Fruit fly (Drosophila melanogaster) whole organism, embryonic: Measurements from ENCODE around the gene Hmr.
A peak's percentile ranks its signal among the peaks of the same experiment; 100 is the strongest.

Experiments
- Awh ChIP-seq: fragments of 200-800 bp; sonication (Bioruptor generic); IDR thresholded peaks from 2 replicates; pipeline ENCODE4, ENCODE4 v1.3.6; 2022; ENCODE audit warnings: missing biosample characterization, missing genetic modification characterization
- Blimp-1 ChIP-seq: fragments of 200-800 bp; sonication (Bioruptor generic); optimal IDR thresholded peaks from 3 replicates; lab custom pipeline; 2018; ENCODE audit warnings: missing biosample characterization, missing genetic modification characterization, mild to moderate bottlenecking, moderate library complexity, missing genetic modification reagents
- CG13287 ChIP-seq: fragments of 200-800 bp; sonication (Bioruptor generic); IDR thresholded peaks from 2 replicates; pipeline ENCODE4 v1.3.6; 2022; ENCODE audit warnings: missing biosample characterization, missing genetic modification characterization; ENCODE audit not compliant: partially characterized antibody
- CG1529 ChIP-seq: fragments of 200-800 bp; sonication (Bioruptor generic); optimal IDR thresholded peaks from 3 replicates; lab custom pipeline; 2018; ENCODE audit warnings: missing biosample characterization, missing genetic modification characterization
- CG17186 ChIP-seq: fragments of 200-800 bp; sonication (Bioruptor generic); optimal IDR thresholded peaks from 3 replicates; lab custom pipeline; 2017; ENCODE audit warnings: missing biosample characterization, missing genetic modification reagents, missing genetic modification characterization
- CG1792 ChIP-seq: fragments of 200-800 bp; sonication (Bioruptor generic); optimal IDR thresholded peaks from 2 replicates; lab custom pipeline; 2016; ENCODE audit warnings: missing biosample characterization, missing genetic modification characterization
- CG32767 ChIP-seq: fragments of 200-800 bp; sonication (Bioruptor generic); IDR thresholded peaks from 2 replicates; pipeline ENCODE4 v1.3.6; 2022; ENCODE audit warnings: missing biosample characterization, missing genetic modification characterization
- CG7786 ChIP-seq: fragments of 200-800 bp; sonication (Bioruptor generic); optimal IDR thresholded peaks from 2 replicates; lab custom pipeline; 2016; ENCODE audit warnings: missing biosample characterization, missing genetic modification characterization
- CG8765 ChIP-seq: fragments of 200-800 bp; sonication (Bioruptor generic); IDR thresholded peaks from 2 replicates; pipeline ENCODE4 v1.3.6; 2022; ENCODE audit warnings: missing biosample characterization, missing genetic modification characterization
- CG8924 ChIP-seq: fragments of 200-800 bp; optimal IDR thresholded peaks from 3 replicates; lab custom pipeline; 2019; ENCODE audit warnings: missing biosample characterization, mild to moderate bottlenecking, missing genetic modification characterization, moderate library complexity
- CG9215 ChIP-seq: fragments of 200-800 bp; sonication (Bioruptor generic); IDR thresholded peaks from 2 replicates; pipeline ENCODE4 v1.3.6; 2022; ENCODE audit warnings: missing biosample characterization, missing genetic modification characterization
- CG9437 ChIP-seq: fragments of 200-800 bp; sonication (Bioruptor generic); optimal IDR thresholded peaks from 2 replicates; lab custom pipeline; 2018; ENCODE audit warnings: missing biosample characterization, mild to moderate bottlenecking, missing genetic modification characterization
- CG9609 ChIP-seq: fragments of 200-800 bp; sonication (Bioruptor generic); optimal IDR thresholded peaks from 3 replicates; lab custom pipeline; 2016; ENCODE audit warnings: missing biosample characterization, missing genetic modification characterization
- CG9932 ChIP-seq: fragments of 200-800 bp; sonication (Bioruptor generic); IDR thresholded peaks from 2 replicates; pipeline ENCODE4 v1.3.6; 2022; ENCODE audit warnings: missing biosample characterization, missing genetic modification characterization
- Camta ChIP-seq: fragments of 200-800 bp; sonication (Bioruptor generic); optimal IDR thresholded peaks from 2 replicates; lab custom pipeline; 2016; ENCODE audit warnings: missing biosample characterization, missing genetic modification characterization
- D ChIP-seq, 2 experiments: fragments of 200-800 bp in 1 of 2; fragments of >200 bp in 1 of 2; sonication (Bioruptor generic) in 1 of 2; optimal IDR thresholded peaks; 2 replicates in 1 of 2; 3 replicates in 1 of 2; lab custom pipeline; 2017; ENCODE audit warnings: mild to moderate bottlenecking in 1 of 2, missing biosample characterization in 1 of 2, missing genetic modification characterization in 1 of 2, missing genetic modification reagents in 1 of 2
- Dad ChIP-seq: fragments of 200-800 bp; sonication (Bioruptor generic); optimal IDR thresholded peaks from 3 replicates; lab custom pipeline; 2016; ENCODE audit warnings: missing biosample characterization, missing genetic modification characterization
- Dfd ChIP-seq, 2 experiments: fragments of >200 bp; optimal IDR thresholded peaks; 2 replicates each; lab custom pipeline; 2017; ENCODE audit warnings: missing biosample characterization in 2 of 2, missing genetic modification characterization in 2 of 2
- Doc3 ChIP-seq: fragments of 200-800 bp; sonication (Bioruptor generic); IDR thresholded peaks from 3 replicates; pipeline ENCODE4 v1.3.6; 2022; ENCODE audit warnings: missing biosample characterization, missing genetic modification characterization; ENCODE audit not compliant: partially characterized antibody
- Dp ChIP-seq: fragments of 200-800 bp; sonication (Bioruptor generic); optimal IDR thresholded peaks from 2 replicates; lab custom pipeline; 2018; ENCODE audit warnings: missing biosample characterization, mild to moderate bottlenecking, missing genetic modification characterization, moderate library complexity
- Drgx ChIP-seq: fragments of 200-800 bp; sonication (Bioruptor generic); IDR thresholded peaks from 2 replicates; pipeline ENCODE4 v1.3.6; 2022; ENCODE audit warnings: missing biosample characterization, missing genetic modification characterization
- GATAe ChIP-seq: fragments of 200-800 bp; sonication (Bioruptor generic); conservative IDR thresholded peaks from 2 replicates; pipeline ENCODE4 v1.3.6; 2022; ENCODE audit warnings: missing biosample characterization, missing genetic modification characterization
- Hmr ChIP-seq: fragments of 200-800 bp; sonication (Bioruptor generic); optimal IDR thresholded peaks from 3 replicates; lab custom pipeline; 2017; ENCODE audit warnings: mild to moderate bottlenecking, missing biosample characterization, missing genetic modification reagents, missing genetic modification characterization
- Hr39 ChIP-seq: fragments of >200 bp; optimal IDR thresholded peaks from 2 replicates; lab custom pipeline; 2017
- Jarid2 ChIP-seq: fragments of 200-800 bp; sonication (Bioruptor generic); optimal IDR thresholded peaks from 3 replicates; lab custom pipeline; 2017; ENCODE audit warnings: mild to moderate bottlenecking, missing biosample characterization, missing genetic modification reagents, missing genetic modification characterization
- Lpt ChIP-seq: fragments of >200 bp; optimal IDR thresholded peaks from 2 replicates; lab custom pipeline; 2018; ENCODE audit warnings: missing biosample characterization, missing genetic modification characterization
- Opbp ChIP-seq: fragments of 200-800 bp; sonication (Bioruptor generic); IDR thresholded peaks from 3 replicates; pipeline ENCODE4 v1.3.6; 2022; ENCODE audit warnings: missing biosample characterization, missing genetic modification characterization; ENCODE audit not compliant: partially characterized antibody
- Six4 ChIP-seq: fragments of 200-800 bp; sonication (Bioruptor generic); optimal IDR thresholded peaks from 2 replicates; lab custom pipeline; 2016; ENCODE audit warnings: missing biosample characterization, missing genetic modification characterization
- Ssrp ChIP-seq: fragments of 200-800 bp; sonication (Bioruptor generic); optimal IDR thresholded peaks from 2 replicates; lab custom pipeline; 2018; ENCODE audit warnings: missing biosample characterization, mild to moderate bottlenecking, missing genetic modification characterization, moderate library complexity
- Vsx1 ChIP-seq: fragments of 200-800 bp; sonication (Bioruptor generic); optimal IDR thresholded peaks from 2 replicates; lab custom pipeline; 2017; ENCODE audit warnings: missing biosample characterization, mild to moderate bottlenecking, missing genetic modification characterization, missing genetic modification reagents
- Xbp1 ChIP-seq: fragments of 200-800 bp; sonication (Bioruptor generic); optimal IDR thresholded peaks from 3 replicates; lab custom pipeline; 2016; ENCODE audit warnings: missing biosample characterization, mild to moderate bottlenecking, missing genetic modification characterization
- bab2 ChIP-seq: fragments of 200-800 bp; sonication (Bioruptor generic); optimal IDR thresholded peaks from 2 replicates; lab custom pipeline; 2016; ENCODE audit warnings: missing biosample characterization, missing genetic modification characterization
- bsh ChIP-seq, 2 experiments: fragments of 200-800 bp; sonication (Bioruptor generic); optimal IDR thresholded peaks; 2 replicates each; lab custom pipeline; 2017 to 2018; ENCODE audit warnings: mild to moderate bottlenecking in 2 of 2, missing biosample characterization in 2 of 2, missing genetic modification characterization in 2 of 2, moderate library complexity in 1 of 2
- btn ChIP-seq: fragments of 200-800 bp; sonication (Bioruptor generic); optimal IDR thresholded peaks from 2 replicates; lab custom pipeline; 2016; ENCODE audit warnings: missing biosample characterization, missing genetic modification characterization
- cas ChIP-seq: fragments of 200-800 bp; sonication (Bioruptor generic); IDR thresholded peaks from 2 replicates; pipeline ENCODE4 v1.3.6; 2022; ENCODE audit warnings: missing biosample characterization, missing genetic modification characterization
- ci ChIP-seq: fragments of 200-800 bp; sonication (Bioruptor generic); IDR thresholded peaks from 3 replicates; pipeline ENCODE4 v1.3.6; 2022; ENCODE audit warnings: missing biosample characterization, missing genetic modification characterization
- esg ChIP-seq: fragments of 200-800 bp; sonication (Bioruptor generic); conservative IDR thresholded peaks from 2 replicates; pipeline ENCODE4 v1.3.6; 2022; ENCODE audit warnings: missing biosample characterization, missing genetic modification characterization
- fd3F ChIP-seq: fragments of 200-800 bp; sonication (Bioruptor generic); optimal IDR thresholded peaks from 2 replicates; lab custom pipeline; 2018; ENCODE audit warnings: missing biosample characterization, mild to moderate bottlenecking, missing genetic modification characterization, moderate library complexity
- grau ChIP-seq: fragments of 200-800 bp; optimal IDR thresholded peaks from 3 replicates; lab custom pipeline; 2019; ENCODE audit warnings: missing biosample characterization, mild to moderate bottlenecking, missing genetic modification characterization, moderate library complexity
- hbn ChIP-seq: fragments of 200-800 bp; sonication (Bioruptor generic); IDR thresholded peaks from 2 replicates; pipeline ENCODE4 v1.3.6; 2022; ENCODE audit warnings: missing biosample characterization, missing genetic modification characterization; ENCODE audit not compliant: partially characterized antibody
- insv ChIP-seq, 2 experiments: fragments of 200-800 bp; sonication (Bioruptor generic); optimal IDR thresholded peaks; 3 replicates each; lab custom pipeline; 2016 to 2018; ENCODE audit warnings: missing biosample characterization in 2 of 2, missing genetic modification characterization in 2 of 2
- inv ChIP-seq: fragments of 200-800 bp; sonication (Bioruptor generic); IDR thresholded peaks from 2 replicates; pipeline ENCODE4 v1.3.6; 2022; ENCODE audit warnings: missing biosample characterization, missing genetic modification characterization; ENCODE audit not compliant: partially characterized antibody
- kni ChIP-seq: fragments of 200-800 bp; sonication (Bioruptor generic); optimal IDR thresholded peaks from 3 replicates; lab custom pipeline; 2017; ENCODE audit warnings: mild to moderate bottlenecking, missing biosample characterization, missing genetic modification reagents, missing genetic modification characterization
- row ChIP-seq: fragments of 200-800 bp; sonication (Bioruptor generic); IDR thresholded peaks from 3 replicates; pipeline ENCODE4 v1.3.6; 2022; ENCODE audit warnings: missing biosample characterization, missing genetic modification characterization
- sqz ChIP-seq: fragments of 200-800 bp; sonication (Bioruptor generic); optimal IDR thresholded peaks from 3 replicates; lab custom pipeline; 2018; ENCODE audit warnings: missing biosample characterization, mild to moderate bottlenecking, missing genetic modification characterization
- sr ChIP-seq: fragments of 200-800 bp; sonication (Bioruptor generic); IDR thresholded peaks from 3 replicates; pipeline ENCODE4 v1.3.6; 2022; ENCODE audit warnings: missing biosample characterization, missing genetic modification characterization
- toy ChIP-seq: fragments of 200-800 bp; sonication (Bioruptor generic); IDR thresholded peaks from 2 replicates; pipeline ENCODE4 v1.3.6; 2022; ENCODE audit warnings: missing biosample characterization, missing genetic modification characterization
- usp ChIP-seq: fragments of >200 bp; optimal IDR thresholded peaks from 2 replicates; lab custom pipeline; 2017; ENCODE audit warnings: missing biosample characterization, missing genetic modification characterization
- vvl ChIP-seq: fragments of 200-800 bp; sonication (Bioruptor generic); IDR thresholded peaks from 2 replicates; pipeline ENCODE4 v1.3.6; 2022; ENCODE audit warnings: missing biosample characterization, missing genetic modification characterization
- wor ChIP-seq: fragments of 200-800 bp; sonication (Bioruptor generic); IDR thresholded peaks from 2 replicates; pipeline ENCODE4 v1.3.6; 2022; ENCODE audit warnings: missing biosample characterization, missing genetic modification characterization
- zf30C ChIP-seq: fragments of 200-800 bp; sonication (Bioruptor generic); optimal IDR thresholded peaks from 3 replicates; lab custom pipeline; 2018; ENCODE audit warnings: missing biosample characterization, mild to moderate bottlenecking, missing genetic modification characterization

Hmr gene

dm6 chrX:10573554-10573953 is 22.1 kb downstream of the Hmr start (continued):
- TF ChIP-seq Vsx1 (GFP tag; lab: Kevin White, UChicago) (peak; percentile 11), Six4 (GFP tag; lab: Kevin White, UChicago) (peak; percentile 3), CG32767 (peak; percentile 58; the same call in 1 of the 2 replicates), zf30C (no peak), bab2 (GFP tag; lab: Kevin White, UChicago) (no peak), btn (no peak), CG9437 (GFP tag; lab: Kevin White, UChicago) (no peak), CG1792 (GFP tag; lab: Kevin White, UChicago) (no peak), Doc3 (no peak), Camta (GFP tag; lab: Kevin White, UChicago) (no peak), esg (GFP tag; lab: Robert Waterston, UW) (peak; percentile 52), hbn (GFP tag; lab: Robert Waterston, UW) (no peak), CG1529 (GFP tag; lab: Kevin White, UChicago) (peak; percentile 26), Dfd (GFP tag; optimal IDR thresholded peaks at IDR 0.05; lab: Kevin White, UChicago) (no peak), kni (GFP tag; lab: Kevin White, UChicago) (no peak), usp (GFP tag; lab: Kevin White, UChicago) (no peak), cas (0 out of 2 replicates have a peak, but pooled peaks have one; percentile 17), CG8765 (GFP tag; lab: Robert Waterston, UW) (no peak), CG17186 (no peak), CG9932 (GFP tag; lab: Robert Waterston, UW) (peak; percentile 55; the same call in 1 of the 2 replicates), Dad (GFP tag; lab: Kevin White, UChicago) (no peak), Blimp-1 (peak; percentile 62), sr (GFP tag; lab: Robert Waterston, UW) (no peak), Jarid2 (GFP tag; lab: Kevin White, UChicago) (no peak), CG9215 (0 out of 2 replicates have a peak, but pooled peaks have one; percentile 35), CG9609 (GFP tag; lab: Kevin White, UChicago) (no peak), Hr39 (lab: Kevin White, UChicago) (no peak), Drgx (GFP tag; lab: Robert Waterston, UW) (peak; percentile 64), D (optimal IDR thresholded peaks at IDR 0.05; lab: Kevin White, UChicago) (no peak), D (GFP tag; optimal IDR thresholded peaks at IDR 0.05; lab: Kevin White, UChicago) (peak; percentile 21), Ssrp (tag; lab: Kevin White, UChicago) (peak; percentile 39), row (GFP tag; lab: Robert Waterston, UW) (peak; percentile 79), Xbp1 (GFP tag; lab: Kevin White, UChicago) (peak; percentile 32)

dm6 chrX:10570142-10570756 is 25.4 kb downstream of the Hmr start:
- TF ChIP-seq inv (GFP tag; lab: Robert Waterston, UW) (no peak), CG7786 (GFP tag; lab: Kevin White, UChicago) (peak; percentile 34), CG13287 (GFP tag; lab: Robert Waterston, UW) (no peak), sqz (GFP tag; lab: Kevin White, UChicago) (no peak), grau (peak; percentile 50), vvl (GFP tag; lab: Robert Waterston, UW) (peak; percentile 76), ci (GFP tag; lab: Robert Waterston, UW) (peak; percentile 82), insv (GFP tag; optimal IDR thresholded peaks at IDR 0.05; lab: Kevin White, UChicago) (no peak), fd3F (GFP tag; lab: Kevin White, UChicago) (no peak), Opbp (no peak), CG1529 (GFP tag; lab: Kevin White, UChicago) (peak; percentile 14), Hmr (GFP tag; lab: Kevin White, UChicago) (peak; percentile 53), CG8924 (tag; lab: Kevin White, UChicago) (peak; percentile 41), Lpt (GFP tag; lab: Kevin White, UChicago) (no peak), wor (GFP tag; lab: Robert Waterston, UW) (peak; percentile 48; the same call in 1 of the 2 replicates), Dp (no peak), GATAe (GFP tag; lab: Robert Waterston, UW) (no peak), toy (no peak), bsh (GFP tag; optimal IDR thresholded peaks at IDR 0.05; lab: Kevin White, UChicago) (peak; percentile 70 to 88), Awh (0 out of 2 replicates have a peak, but pooled peaks have one; percentile 29)
